Fruit fly (Drosophila melanogaster) whole organism, embryonic: ENCODE results near the gene CG5381.

Experiments used
- Bgb ChIP-seq: fragments of 200-800 bp; sonication (Bioruptor generic); IDR thresholded peaks from 2 replicates; pipeline ENCODE4 v1.3.6; 2022; ENCODE audit warnings: missing biosample characterization, missing genetic modification characterization; ENCODE audit not compliant: partially characterized antibody
- CG10209 ChIP-seq: fragments of 200-800 bp; sonication (Bioruptor generic); optimal IDR thresholded peaks from 3 replicates; lab custom pipeline; 2017; ENCODE audit warnings: missing biosample characterization, mild to moderate bottlenecking, missing genetic modification characterization, missing genetic modification reagents
- CG11723 ChIP-seq: fragments of 200-800 bp; sonication (Bioruptor generic); optimal IDR thresholded peaks from 2 replicates; lab custom pipeline; 2017; ENCODE audit warnings: missing biosample characterization, mild to moderate bottlenecking, missing genetic modification characterization
- CG12659 ChIP-seq: fragments of 200-800 bp; sonication (Bioruptor generic); optimal IDR thresholded peaks from 3 replicates; lab custom pipeline; 2017; ENCODE audit warnings: mild to moderate bottlenecking, missing biosample characterization, missing genetic modification reagents, missing genetic modification characterization
- CG13424 ChIP-seq: fragments of 200-800 bp; sonication (Bioruptor generic); optimal IDR thresholded peaks from 2 replicates; lab custom pipeline; 2019; ENCODE audit warnings: missing biosample characterization, mild to moderate bottlenecking, missing genetic modification characterization, moderate library complexity
- CG15514 ChIP-seq: fragments of 200-800 bp; sonication (Bioruptor generic); optimal IDR thresholded peaks from 3 replicates; lab custom pipeline; 2017; ENCODE audit warnings: missing biosample characterization, missing genetic modification characterization, mild to moderate bottlenecking, moderate library complexity, missing genetic modification reagents
- CG1603 ChIP-seq: fragments of 200-800 bp; sonication (Bioruptor generic); optimal IDR thresholded peaks from 2 replicates; lab custom pipeline; 2019; ENCODE audit warnings: missing biosample characterization, mild to moderate bottlenecking, missing genetic modification characterization, moderate library complexity
- CG17802 ChIP-seq: fragments of 200-800 bp; sonication (Bioruptor generic); optimal IDR thresholded peaks from 2 replicates; lab custom pipeline; 2018; ENCODE audit warnings: missing biosample characterization, mild to moderate bottlenecking, missing genetic modification characterization, moderate library complexity
- CG18011 ChIP-seq: fragments of 200-800 bp; sonication (Bioruptor generic); optimal IDR thresholded peaks from 2 replicates; lab custom pipeline; 2017; ENCODE audit warnings: missing biosample characterization, missing genetic modification characterization, mild to moderate bottlenecking, moderate library complexity, missing genotype
- CG18476 ChIP-seq: fragments of 200-800 bp; sonication (Bioruptor generic); optimal IDR thresholded peaks from 2 replicates; lab custom pipeline; 2016; ENCODE audit warnings: missing biosample characterization, mild to moderate bottlenecking, missing genetic modification characterization
- CG2120 ChIP-seq: fragments of 200-800 bp; sonication (Bioruptor generic); optimal IDR thresholded peaks from 3 replicates; lab custom pipeline; 2016; ENCODE audit warnings: missing biosample characterization, missing genetic modification characterization
- CG30403 ChIP-seq: fragments of 200-800 bp; sonication (Bioruptor generic); optimal IDR thresholded peaks from 3 replicates; lab custom pipeline; 2016; ENCODE audit warnings: missing biosample characterization, missing genetic modification characterization
- CG3281 ChIP-seq: fragments of 200-800 bp; sonication (Bioruptor generic); optimal IDR thresholded peaks from 3 replicates; lab custom pipeline; 2017; ENCODE audit warnings: missing biosample characterization, mild to moderate bottlenecking, missing genetic modification characterization
- CG5953 ChIP-seq: fragments of 200-800 bp; sonication (Bioruptor generic); IDR thresholded peaks from 2 replicates; pipeline ENCODE4 v1.3.6; 2022; ENCODE audit warnings: missing biosample characterization, missing genetic modification characterization
- CG6254 ChIP-seq: fragments of 200-800 bp; sonication (Bioruptor generic); optimal IDR thresholded peaks from 3 replicates; lab custom pipeline; 2017; ENCODE audit warnings: mild to moderate bottlenecking, missing biosample characterization, missing genetic modification reagents, missing genetic modification characterization
- CG7987 ChIP-seq: fragments of 200-800 bp; sonication (Bioruptor generic); optimal IDR thresholded peaks from 2 replicates; lab custom pipeline; 2018; ENCODE audit warnings: missing biosample characterization, mild to moderate bottlenecking, missing genetic modification characterization, moderate library complexity
- CG8281 ChIP-seq: fragments of 200-800 bp; sonication (Bioruptor generic); optimal IDR thresholded peaks from 2 replicates; lab custom pipeline; 2018; ENCODE audit warnings: missing biosample characterization, mild to moderate bottlenecking, missing genetic modification characterization, moderate library complexity
- CG8290 ChIP-seq, 3 experiments: fragments of 200-800 bp; sonication (Bioruptor generic); optimal IDR thresholded peaks; 2 replicates each; lab custom pipeline; 2016 to 2019; ENCODE audit warnings: missing biosample characterization in 3 of 3, missing genetic modification characterization in 3 of 3, mild to moderate bottlenecking in 2 of 3, moderate library complexity in 1 of 3
- CG8944 ChIP-seq: fragments of 200-800 bp; sonication (Bioruptor generic); optimal IDR thresholded peaks from 3 replicates; lab custom pipeline; 2016; ENCODE audit warnings: missing biosample characterization, missing genetic modification characterization
- CG9215 ChIP-seq: fragments of 200-800 bp; sonication (Bioruptor generic); IDR thresholded peaks from 2 replicates; pipeline ENCODE4 v1.3.6; 2022; ENCODE audit warnings: missing biosample characterization, missing genetic modification characterization
- D ChIP-seq, 2 experiments: fragments of 200-800 bp in 1 of 2; fragments of >200 bp in 1 of 2; sonication (Bioruptor generic) in 1 of 2; optimal IDR thresholded peaks; 2 replicates in 1 of 2; 3 replicates in 1 of 2; lab custom pipeline; 2017; ENCODE audit warnings: mild to moderate bottlenecking in 1 of 2, missing biosample characterization in 1 of 2, missing genetic modification characterization in 1 of 2, missing genetic modification reagents in 1 of 2
- D19B ChIP-seq: fragments of 200-800 bp; sonication (Bioruptor generic); optimal IDR thresholded peaks from 2 replicates; lab custom pipeline; 2017; ENCODE audit warnings: missing biosample characterization, mild to moderate bottlenecking, missing genetic modification characterization
- Dbx ChIP-seq: fragments of 200-800 bp; sonication (Bioruptor generic); IDR thresholded peaks from 3 replicates; pipeline ENCODE4 v1.3.6; 2022; ENCODE audit warnings: missing biosample characterization, missing genetic modification characterization
- Deaf1 ChIP-seq: fragments of 200-800 bp; optimal IDR thresholded peaks from 3 replicates; lab custom pipeline; 2019; ENCODE audit warnings: missing biosample characterization, mild to moderate bottlenecking, missing genetic modification characterization, moderate library complexity
- Ets65A ChIP-seq: fragments of 200-800 bp; sonication (Bioruptor generic); peaks from one replicate; lab custom pipeline; 2016; ENCODE audit warnings: missing biosample characterization, missing genetic modification characterization
- MBD-R2 ChIP-seq: fragments of 200-800 bp; sonication (Bioruptor generic); IDR thresholded peaks from 2 replicates; pipeline ENCODE4 v1.3.6; 2022; ENCODE audit warnings: missing biosample characterization, missing genetic modification characterization
- Med ChIP-seq: fragments of 200-800 bp; sonication (Bioruptor generic); peaks from one replicate; lab custom pipeline; 2016; ENCODE audit warnings: missing biosample characterization, missing genetic modification characterization, mild to moderate bottlenecking, inconsistent platforms, moderate library complexity
- Meics ChIP-seq: fragments of 200-800 bp; sonication (Bioruptor generic); optimal IDR thresholded peaks from 2 replicates; lab custom pipeline; 2017; ENCODE audit warnings: missing biosample characterization, mild to moderate bottlenecking, missing genetic modification characterization
- NfI ChIP-seq: fragments of 200-800 bp; sonication (Bioruptor generic); optimal IDR thresholded peaks from 3 replicates; lab custom pipeline; 2018; ENCODE audit warnings: missing biosample characterization, mild to moderate bottlenecking, missing genetic modification characterization, moderate library complexity
- Rfx ChIP-seq: fragments of 200-800 bp; sonication (Bioruptor generic); IDR thresholded peaks from 2 replicates; pipeline ENCODE4 v1.3.6; 2022; ENCODE audit warnings: missing biosample characterization, missing genetic modification characterization
- Sox100B ChIP-seq: fragments of 200-800 bp; sonication (Bioruptor generic); optimal IDR thresholded peaks from 3 replicates; lab custom pipeline; 2018; ENCODE audit warnings: missing biosample characterization, mild to moderate bottlenecking, missing genetic modification characterization
- Vsx1 ChIP-seq: fragments of 200-800 bp; sonication (Bioruptor generic); optimal IDR thresholded peaks from 2 replicates; lab custom pipeline; 2017; ENCODE audit warnings: missing biosample characterization, mild to moderate bottlenecking, missing genetic modification characterization, missing genetic modification reagents
- dpn ChIP-seq, 2 experiments: fragments of 200-800 bp; sonication (Bioruptor generic); optimal IDR thresholded peaks; 3 replicates each; lab custom pipeline; 2016; ENCODE audit warnings: missing biosample characterization in 2 of 2, missing genetic modification characterization in 2 of 2
- emc ChIP-seq: fragments of 200-800 bp; sonication (Bioruptor generic); optimal IDR thresholded peaks from 2 replicates; lab custom pipeline; 2016; ENCODE audit warnings: missing biosample characterization, missing genetic modification characterization
- ems ChIP-seq: fragments of 200-800 bp; sonication (Bioruptor generic); optimal IDR thresholded peaks from 3 replicates; lab custom pipeline; 2016; ENCODE audit warnings: missing biosample characterization, missing genetic modification characterization
- lilli ChIP-seq: fragments of 200-800 bp; sonication (Bioruptor generic); optimal IDR thresholded peaks from 3 replicates; lab custom pipeline; 2016; ENCODE audit warnings: missing biosample characterization, missing genetic modification characterization
- mld ChIP-seq: fragments of 200-800 bp; sonication (Bioruptor generic); IDR thresholded peaks from 3 replicates; pipeline ENCODE4 v1.3.6; 2022; ENCODE audit warnings: missing biosample characterization, missing genetic modification characterization; ENCODE audit not compliant: partially characterized antibody
- nerfin-1 ChIP-seq: fragments of 200-800 bp; sonication (Bioruptor generic); optimal IDR thresholded peaks from 3 replicates; lab custom pipeline; 2019; ENCODE audit warnings: missing biosample characterization, mild to moderate bottlenecking, missing genetic modification characterization, moderate library complexity
- nerfin-2 ChIP-seq: fragments of 200-800 bp; sonication (Bioruptor generic); IDR thresholded peaks from 2 replicates; pipeline ENCODE4 v1.3.6; 2022; ENCODE audit warnings: missing biosample characterization, missing genetic modification characterization; ENCODE audit not compliant: partially characterized antibody
- pho ChIP-seq: fragments of 200-800 bp; sonication (Bioruptor generic); optimal IDR thresholded peaks from 2 replicates; lab custom pipeline; 2016; ENCODE audit warnings: missing biosample characterization, missing genetic modification characterization
- phol ChIP-seq: fragments of 200-800 bp; sonication (Bioruptor generic); optimal IDR thresholded peaks from 3 replicates; lab custom pipeline; 2018; ENCODE audit warnings: missing biosample characterization, mild to moderate bottlenecking, missing genetic modification characterization, moderate library complexity
- salm ChIP-seq: fragments of 200-800 bp; sonication (Bioruptor generic); optimal IDR thresholded peaks from 2 replicates; lab custom pipeline; 2018; ENCODE audit warnings: missing biosample characterization, mild to moderate bottlenecking, missing genetic modification characterization
- slp2 ChIP-seq: fragments of 200-800 bp; sonication (Bioruptor generic); optimal IDR thresholded peaks from 2 replicates; lab custom pipeline; 2016; ENCODE audit warnings: missing biosample characterization, missing genetic modification characterization
- sqz ChIP-seq: fragments of 200-800 bp; sonication (Bioruptor generic); optimal IDR thresholded peaks from 3 replicates; lab custom pipeline; 2018; ENCODE audit warnings: missing biosample characterization, mild to moderate bottlenecking, missing genetic modification characterization
- tna ChIP-seq: fragments of 200-800 bp; sonication (Bioruptor generic); IDR thresholded peaks from 2 replicates; pipeline ENCODE4 v1.3.6; 2022; ENCODE audit warnings: missing biosample characterization, missing genetic modification characterization; ENCODE audit not compliant: partially characterized antibody
- vvl ChIP-seq: fragments of 200-800 bp; sonication (Bioruptor generic); IDR thresholded peaks from 2 replicates; pipeline ENCODE4 v1.3.6; 2022; ENCODE audit warnings: missing biosample characterization, missing genetic modification characterization
- zfh2 ChIP-seq: fragments of 200-800 bp; sonication (Bioruptor generic); optimal IDR thresholded peaks from 2 replicates; lab custom pipeline; 2016; ENCODE audit warnings: missing biosample characterization, missing genetic modification characterization

Gene CG5381

DNA sequence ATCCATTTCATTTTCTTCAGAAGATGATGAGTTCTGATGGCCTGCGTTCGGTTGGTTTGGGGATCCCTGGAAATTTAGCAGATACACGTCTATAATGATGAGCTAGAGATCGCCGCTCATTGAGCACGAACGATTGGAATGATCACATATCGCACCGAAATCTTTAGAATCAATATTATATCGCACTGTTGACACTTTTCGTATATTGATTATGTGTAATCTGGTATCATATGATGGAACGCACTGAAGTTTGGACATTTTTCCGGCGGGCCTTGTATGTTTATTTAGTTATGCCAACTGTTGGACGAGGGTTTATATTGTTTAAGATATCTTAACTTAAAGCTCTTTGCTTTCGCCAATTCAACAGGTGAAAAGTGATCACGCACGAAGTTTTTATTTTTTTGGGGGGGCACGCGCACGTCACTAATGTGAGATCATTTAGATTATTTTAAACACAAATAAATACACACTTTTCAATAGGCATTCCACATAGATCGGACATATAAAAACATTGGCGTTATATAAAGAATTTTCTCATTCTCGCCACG, 1.8 kb downstream of the CG5381 start (continued):
- TF ChIP-seq CG15514 (GFP tag; lab: Kevin White, UChicago) (peak; percentile 6), CG30403 (GFP tag; lab: Kevin White, UChicago) (no peak), salm (tag; lab: Kevin White, UChicago) (no peak), CG8944 (no peak), NfI (GFP tag; lab: Kevin White, UChicago) (peak; percentile 16), Ets65A (GFP tag; lab: Kevin White, UChicago) (peak; percentile 85), Dbx (peak; percentile 43; the same call in 1 of the 3 replicates), Vsx1 (GFP tag; lab: Kevin White, UChicago) (no peak), zfh2 (GFP tag; lab: Kevin White, UChicago) (peak; percentile 35), dpn (GFP tag; optimal IDR thresholded peaks at IDR 0.05; lab: Kevin White, UChicago) (peak; percentile 6 to 28), CG10209 (GFP tag; lab: Kevin White, UChicago) (peak; percentile 7), CG5953 (GFP tag; lab: Robert Waterston, UW) (0 out of 2 replicates have a peak, but pooled peaks have one; percentile 10), CG7987 (GFP tag; lab: Kevin White, UChicago) (peak; percentile 21), CG13424 (peak; percentile 8), CG1603 (tag; lab: Kevin White, UChicago) (peak; percentile 2), CG2120 (GFP tag; lab: Kevin White, UChicago) (no peak), nerfin-2 (GFP tag; lab: Robert Waterston, UW) (peak; percentile 60), MBD-R2 (GFP tag; lab: Robert Waterston, UW) (no peak), vvl (0 out of 2 replicates have a peak, but pooled peaks have one; percentile 5), Med (peak; percentile 75), Bgb (GFP tag; lab: Robert Waterston, UW) (peak; percentile 46; the same call in 1 of the 2 replicates), pho (GFP tag; lab: Kevin White, UChicago) (no peak), tna (GFP tag; lab: Robert Waterston, UW) (peak; percentile 57), CG3281 (GFP tag; lab: Kevin White, UChicago) (peak; percentile 49), lilli (GFP tag; lab: Kevin White, UChicago) (peak; percentile 42), emc (GFP tag; lab: Kevin White, UChicago) (no peak), nerfin-1 (tag; lab: Kevin White, UChicago) (peak; percentile 10), Rfx (GFP tag; lab: Robert Waterston, UW) (peak; percentile 56; the same call in 1 of the 2 replicates), CG18476 (GFP tag; lab: Kevin White, UChicago) (no peak), Sox100B (GFP tag; lab: Kevin White, UChicago) (peak; percentile 33), ems (GFP tag; lab: Kevin White, UChicago) (no peak), Meics (GFP tag; lab: Kevin White, UChicago) (peak; percentile 16), slp2 (GFP tag; lab: Kevin White, UChicago) (peak; percentile 10), D19B (GFP tag; lab: Kevin White, UChicago) (peak; percentile 12), CG8281 (tag; lab: Kevin White, UChicago) (peak; percentile 16), CG11723 (GFP tag; lab: Kevin White, UChicago) (peak; percentile 7), CG8290 (GFP tag; optimal IDR thresholded peaks at IDR 0.05; lab: Kevin White, UChicago) (no peak), CG8290 (tag; optimal IDR thresholded peaks at IDR 0.05; lab: Kevin White, UChicago) (peak; percentile 26 to 36), mld (GFP tag; lab: Robert Waterston, UW) (0 out of 3 replicates have a peak, but pooled peaks have one; percentile 51), D (optimal IDR thresholded peaks at IDR 0.05; lab: Kevin White, UChicago) (no peak), D (GFP tag; optimal IDR thresholded peaks at IDR 0.05; lab: Kevin White, UChicago) (peak; percentile 21), sqz (peak; percentile 51), CG12659 (GFP tag; lab: Kevin White, UChicago) (peak; percentile 26), CG9215 (GFP tag; lab: Robert Waterston, UW) (no peak), Deaf1 (tag; lab: Kevin White, UChicago) (no peak), CG17802 (tag; lab: Kevin White, UChicago) (no peak), CG18011 (peak; percentile 8), CG6254 (GFP tag; lab: Kevin White, UChicago) (peak; percentile 1), phol (tag; lab: Kevin White, UChicago) (peak; percentile 7)
